Worm (Caenorhabditis elegans): Measurements from ENCODE around the gene gars-1.

- TF ChIP-seq ces-1 (GFP tag; optimal IDR thresholded peaks at IDR 0.05) (no peak), aly-2 (tag; optimal IDR thresholded peaks at IDR 0.05) (no peak), zip-11 (GFP tag; IDR thresholded peaks at IDR 0.05) (no peak), mdl-1 (tag; optimal IDR thresholded peaks at IDR 0.05) (no peak), Y5F2A.4 (GFP tag; optimal IDR thresholded peaks at IDR 0.05) (no peak), D1046.2 (GFP tag; IDR thresholded peaks at IDR 0.05) (no peak), nhr-25 (tag; optimal IDR thresholded peaks at IDR 0.05; ENCODE audit: borderline replicate concordance, insufficient read depth) (no peak)
Measured at ce11 chrIII:5120593-5120992, 42.8 kb downstream of the gars-1 start.

Measured in whole organism, L4 larva.